Fruit fly (Drosophila melanogaster) whole organism, embryonic: ENCODE data around the gene CG14613.
A peak's percentile ranks its signal among the peaks of the same experiment; 100 is the strongest.

Source experiments
- Blimp-1 ChIP-seq: fragments of 200-800 bp; sonication (Bioruptor generic); optimal IDR thresholded peaks from 3 replicates; lab custom pipeline; 2018; ENCODE audit warnings: missing biosample characterization, missing genetic modification characterization, mild to moderate bottlenecking, moderate library complexity, missing genetic modification reagents
- CG10959 ChIP-seq: fragments of 200-800 bp; sonication (Bioruptor generic); IDR thresholded peaks from 2 replicates; pipeline ENCODE4 v1.3.6; 2022; ENCODE audit warnings: missing biosample characterization, missing genetic modification characterization
- CG11093 ChIP-seq: fragments of 200-800 bp; sonication (Bioruptor generic); IDR thresholded peaks from 3 replicates; pipeline ENCODE4 v1.3.6; 2022; ENCODE audit warnings: missing biosample characterization, missing genetic modification characterization
- CG12155 ChIP-seq: fragments of 200-800 bp; sonication (Bioruptor generic); optimal IDR thresholded peaks from 3 replicates; lab custom pipeline; 2016; ENCODE audit warnings: missing biosample characterization, missing genetic modification characterization
- CG12769 ChIP-seq: fragments of 200-800 bp; sonication (Bioruptor generic); optimal IDR thresholded peaks from 2 replicates; lab custom pipeline; 2019; ENCODE audit warnings: missing biosample characterization, mild to moderate bottlenecking, missing genetic modification characterization, moderate library complexity
- CG13287 ChIP-seq: fragments of 200-800 bp; sonication (Bioruptor generic); IDR thresholded peaks from 2 replicates; pipeline ENCODE4 v1.3.6; 2022; ENCODE audit warnings: missing biosample characterization, missing genetic modification characterization; ENCODE audit not compliant: partially characterized antibody
- CG14050 ChIP-seq: fragments of 200-800 bp; sonication (Bioruptor generic); IDR thresholded peaks from 3 replicates; pipeline ENCODE4 v1.3.6; 2022; ENCODE audit warnings: missing biosample characterization, missing genetic modification characterization
- CG15269 ChIP-seq: fragments of 200-800 bp; sonication (Bioruptor generic); optimal IDR thresholded peaks from 2 replicates; lab custom pipeline; 2018; ENCODE audit warnings: missing biosample characterization, mild to moderate bottlenecking, missing genetic modification characterization, moderate library complexity
- CG15601 ChIP-seq: fragments of 200-800 bp; sonication (Bioruptor generic); optimal IDR thresholded peaks from 3 replicates; lab custom pipeline; 2019; ENCODE audit warnings: missing biosample characterization, mild to moderate bottlenecking, missing genetic modification characterization, moderate library complexity
- CG1603 ChIP-seq: fragments of 200-800 bp; sonication (Bioruptor generic); optimal IDR thresholded peaks from 2 replicates; lab custom pipeline; 2019; ENCODE audit warnings: missing biosample characterization, mild to moderate bottlenecking, missing genetic modification characterization, moderate library complexity
- CG1647 ChIP-seq: fragments of 200-800 bp; sonication (Bioruptor generic); optimal IDR thresholded peaks from 3 replicates; lab custom pipeline; 2016; ENCODE audit warnings: missing biosample characterization, missing genetic modification characterization
- CG17385 ChIP-seq: fragments of 200-800 bp; sonication (Bioruptor generic); optimal IDR thresholded peaks from 3 replicates; lab custom pipeline; 2018; ENCODE audit warnings: missing biosample characterization, mild to moderate bottlenecking, missing genetic modification characterization
- CG34376 ChIP-seq: fragments of 200-800 bp; sonication (Bioruptor generic); optimal IDR thresholded peaks from 2 replicates; lab custom pipeline; 2018; ENCODE audit warnings: missing biosample characterization, mild to moderate bottlenecking, missing genetic modification characterization
- CG3726 ChIP-seq: fragments of 200-800 bp; sonication (Bioruptor generic); IDR thresholded peaks from 3 replicates; pipeline ENCODE4, ENCODE4 v1.3.6; 2022; ENCODE audit warnings: missing biosample characterization, missing genetic modification characterization
- CG4424 ChIP-seq: fragments of 200-800 bp; sonication (Bioruptor generic); optimal IDR thresholded peaks from 3 replicates; lab custom pipeline; 2016; ENCODE audit warnings: missing biosample characterization, missing genetic modification characterization
- CG6175 ChIP-seq: fragments of 200-800 bp; sonication (Bioruptor generic); IDR thresholded peaks from 3 replicates; pipeline ENCODE4 v1.3.6; 2022; ENCODE audit warnings: missing biosample characterization, missing genetic modification characterization
- CG6254 ChIP-seq: fragments of 200-800 bp; sonication (Bioruptor generic); optimal IDR thresholded peaks from 3 replicates; lab custom pipeline; 2017; ENCODE audit warnings: mild to moderate bottlenecking, missing biosample characterization, missing genetic modification reagents, missing genetic modification characterization
- CTCF ChIP-seq: fragments of 200-800 bp; sonication (Bioruptor generic); optimal IDR thresholded peaks from 2 replicates; lab custom pipeline; 2017; ENCODE audit warnings: missing biosample characterization, mild to moderate bottlenecking, missing genetic modification characterization, moderate library complexity
- Deaf1 ChIP-seq: fragments of 200-800 bp; optimal IDR thresholded peaks from 3 replicates; lab custom pipeline; 2019; ENCODE audit warnings: missing biosample characterization, mild to moderate bottlenecking, missing genetic modification characterization, moderate library complexity
- Dll ChIP-seq: fragments of 200-800 bp; sonication (Bioruptor generic); IDR thresholded peaks from 4 replicates; pipeline ENCODE4 v1.3.6; 2022; ENCODE audit warnings: missing biosample characterization, missing genetic modification characterization; ENCODE audit not compliant: partially characterized antibody
- Doc2 ChIP-seq: fragments of 200-800 bp; sonication (Bioruptor generic); IDR thresholded peaks from 2 replicates; pipeline ENCODE4 v1.3.6; 2022; ENCODE audit warnings: missing biosample characterization, missing genetic modification characterization
- Jarid2 ChIP-seq: fragments of 200-800 bp; sonication (Bioruptor generic); optimal IDR thresholded peaks from 3 replicates; lab custom pipeline; 2017; ENCODE audit warnings: mild to moderate bottlenecking, missing biosample characterization, missing genetic modification reagents, missing genetic modification characterization
- ase ChIP-seq: fragments of 200-800 bp; sonication (Bioruptor generic); IDR thresholded peaks from 3 replicates; pipeline ENCODE4 v1.3.6; 2022; ENCODE audit warnings: missing biosample characterization, missing genetic modification characterization
- ato ChIP-seq: fragments of 200-800 bp; sonication (Bioruptor generic); IDR thresholded peaks from 2 replicates; pipeline ENCODE4 v1.3.6; 2022; ENCODE audit warnings: missing biosample characterization, missing genetic modification characterization; ENCODE audit not compliant: partially characterized antibody
- bsh ChIP-seq, 2 experiments: fragments of 200-800 bp; sonication (Bioruptor generic); optimal IDR thresholded peaks; 2 replicates each; lab custom pipeline; 2017 to 2018; ENCODE audit warnings: mild to moderate bottlenecking in 2 of 2, missing biosample characterization in 2 of 2, missing genetic modification characterization in 2 of 2, moderate library complexity in 1 of 2
- cg ChIP-seq: fragments of 200-800 bp; sonication (Bioruptor generic); optimal IDR thresholded peaks from 3 replicates; lab custom pipeline; 2019; ENCODE audit warnings: missing biosample characterization, mild to moderate bottlenecking, missing genetic modification characterization, moderate library complexity
- chinmo ChIP-seq: fragments of 200-800 bp; sonication (Bioruptor generic); IDR thresholded peaks from 4 replicates; pipeline ENCODE4 v1.3.6; 2022; ENCODE audit warnings: missing biosample characterization, missing genetic modification characterization; ENCODE audit not compliant: partially characterized antibody
- ci ChIP-seq: fragments of 200-800 bp; sonication (Bioruptor generic); IDR thresholded peaks from 3 replicates; pipeline ENCODE4 v1.3.6; 2022; ENCODE audit warnings: missing biosample characterization, missing genetic modification characterization
- corto ChIP-seq: fragments of 200-800 bp; sonication (Bioruptor generic); optimal IDR thresholded peaks from 2 replicates; lab custom pipeline; 2016; ENCODE audit warnings: missing biosample characterization, mild to moderate bottlenecking, missing genetic modification characterization, moderate library complexity
- exex ChIP-seq: fragments of 200-800 bp; sonication (Bioruptor generic); optimal IDR thresholded peaks from 4 replicates; lab custom pipeline; 2018; ENCODE audit warnings: missing biosample characterization, mild to moderate bottlenecking, missing genetic modification characterization, moderate library complexity
- fd96Cb ChIP-seq: fragments of 200-800 bp; sonication (Bioruptor generic); optimal IDR thresholded peaks from 2 replicates; lab custom pipeline; 2018; ENCODE audit warnings: missing biosample characterization, mild to moderate bottlenecking, missing genetic modification characterization, moderate library complexity
- fru ChIP-seq: fragments of >200 bp; optimal IDR thresholded peaks from 2 replicates; lab custom pipeline; 2017
- ftz-f1 ChIP-seq: fragments of 200-800 bp; sonication (Bioruptor generic); optimal IDR thresholded peaks from 2 replicates; lab custom pipeline; 2016; ENCODE audit warnings: missing biosample characterization, missing genetic modification characterization
- gcm ChIP-seq: fragments of 200-800 bp; sonication (Bioruptor generic); optimal IDR thresholded peaks from 2 replicates; lab custom pipeline; 2019; ENCODE audit warnings: missing biosample characterization, mild to moderate bottlenecking, missing genetic modification characterization, moderate library complexity
- grau ChIP-seq: fragments of 200-800 bp; optimal IDR thresholded peaks from 3 replicates; lab custom pipeline; 2019; ENCODE audit warnings: missing biosample characterization, mild to moderate bottlenecking, missing genetic modification characterization, moderate library complexity
- hb ChIP-seq: fragments of 200-800 bp; sonication (Bioruptor generic); IDR thresholded peaks from 3 replicates; pipeline ENCODE4 v1.3.6; 2022; ENCODE audit warnings: missing biosample characterization, missing genetic modification characterization; ENCODE audit not compliant: partially characterized antibody
- lbe ChIP-seq: fragments of 200-800 bp; sonication (Bioruptor generic); optimal IDR thresholded peaks from 2 replicates; lab custom pipeline; 2016; ENCODE audit warnings: missing biosample characterization, mild to moderate bottlenecking, missing genetic modification characterization
- nerfin-2 ChIP-seq: fragments of 200-800 bp; sonication (Bioruptor generic); IDR thresholded peaks from 2 replicates; pipeline ENCODE4 v1.3.6; 2022; ENCODE audit warnings: missing biosample characterization, missing genetic modification characterization; ENCODE audit not compliant: partially characterized antibody
- oc ChIP-seq: fragments of 200-800 bp; sonication (Bioruptor generic); optimal IDR thresholded peaks from 2 replicates; lab custom pipeline; 2018; ENCODE audit warnings: missing biosample characterization, mild to moderate bottlenecking, missing genetic modification characterization, moderate library complexity
- sd ChIP-seq: fragments of 200-800 bp; sonication (Bioruptor generic); optimal IDR thresholded peaks from 3 replicates; lab custom pipeline; 2018; ENCODE audit warnings: missing biosample characterization, mild to moderate bottlenecking, missing genetic modification characterization, moderate library complexity
- sens ChIP-seq: fragments of 200-800 bp; sonication (Bioruptor generic); peaks from one replicate; lab custom pipeline; 2016; ENCODE audit warnings: missing biosample characterization, missing genetic modification characterization
- sisA ChIP-seq: fragments of 200-800 bp; sonication (Bioruptor generic); IDR thresholded peaks from 2 replicates; pipeline ENCODE4 v1.3.6; 2022; ENCODE audit warnings: missing biosample characterization, missing genetic modification characterization
- tna ChIP-seq: fragments of 200-800 bp; sonication (Bioruptor generic); IDR thresholded peaks from 2 replicates; pipeline ENCODE4 v1.3.6; 2022; ENCODE audit warnings: missing biosample characterization, missing genetic modification characterization; ENCODE audit not compliant: partially characterized antibody
- ttk ChIP-seq: fragments of 200-800 bp; sonication (Bioruptor generic); IDR thresholded peaks from 2 replicates; pipeline ENCODE4 v2.1.2; 2022; ENCODE audit warnings: missing biosample characterization, missing genetic modification characterization
- tup ChIP-seq: fragments of 200-800 bp; sonication (Bioruptor generic); optimal IDR thresholded peaks from 2 replicates; lab custom pipeline; 2016; ENCODE audit warnings: missing biosample characterization, mild to moderate bottlenecking, missing genetic modification characterization, moderate library complexity
- zf30C ChIP-seq: fragments of 200-800 bp; sonication (Bioruptor generic); optimal IDR thresholded peaks from 3 replicates; lab custom pipeline; 2018; ENCODE audit warnings: missing biosample characterization, mild to moderate bottlenecking, missing genetic modification characterization

The CG14613 gene

DNA sequence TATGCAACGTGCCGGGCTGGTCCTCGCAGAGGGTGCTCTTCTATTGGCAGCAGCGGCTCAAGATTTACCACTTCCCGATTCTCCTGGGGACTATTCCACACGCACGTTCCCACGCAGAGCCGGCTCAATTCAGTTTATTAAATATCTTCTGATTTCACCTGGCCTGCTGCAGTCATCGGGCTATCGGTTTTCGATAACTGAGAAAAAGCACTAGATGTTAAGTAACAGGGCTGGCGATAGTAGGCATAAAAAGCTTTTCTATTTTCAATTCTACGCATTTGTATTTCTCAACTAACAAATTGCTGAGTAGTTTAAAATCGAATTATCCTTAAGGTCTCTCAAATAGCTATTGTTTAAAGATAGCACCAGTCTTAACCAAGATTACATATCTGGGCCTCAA, at the start of gene CG14613 (continued):
- TF ChIP-seq CG10959 (GFP tag; lab: Robert Waterston, UW) (no peak), tup (GFP tag; lab: Kevin White, UChicago) (no peak), Dll (GFP tag; lab: Robert Waterston, UW) (0 out of 4 replicates have a peak, but pooled peaks have one; percentile 14), corto (GFP tag; lab: Kevin White, UChicago) (no peak)
- TF ChIP-seq, all 482 proteins: peak for 18

- TF ChIP-seq CG13287 (GFP tag; lab: Robert Waterston, UW) (peak; percentile 13; the same call in 1 of the 2 replicates), CG14050 (GFP tag; lab: Robert Waterston, UW) (no peak), oc (tag; lab: Kevin White, UChicago) (peak; percentile 41), CG15269 (tag; lab: Kevin White, UChicago) (peak; percentile 36), Deaf1 (tag; lab: Kevin White, UChicago) (peak; percentile 39), ci (GFP tag; lab: Robert Waterston, UW) (0 out of 3 replicates have a peak, but pooled peaks have one; percentile 1), chinmo (GFP tag; lab: Robert Waterston, UW) (0 out of 4 replicates have a peak, but pooled peaks have one; percentile 45), CG15601 (peak; percentile 97), sens (peak; percentile 48), ato (GFP tag; lab: Robert Waterston, UW) (no peak), Jarid2 (peak; percentile 42), gcm (GFP tag; lab: Kevin White, UChicago) (no peak), sd (tag; lab: Kevin White, UChicago) (peak; percentile 21)
Measured at dm6 chrX:22514948-22515347, 43.1 kb upstream of the CG14613 start, which contains the start of gene CG17600. Gene CG17600, plus strand, starts transcription at chrX:22515197.

DNA sequence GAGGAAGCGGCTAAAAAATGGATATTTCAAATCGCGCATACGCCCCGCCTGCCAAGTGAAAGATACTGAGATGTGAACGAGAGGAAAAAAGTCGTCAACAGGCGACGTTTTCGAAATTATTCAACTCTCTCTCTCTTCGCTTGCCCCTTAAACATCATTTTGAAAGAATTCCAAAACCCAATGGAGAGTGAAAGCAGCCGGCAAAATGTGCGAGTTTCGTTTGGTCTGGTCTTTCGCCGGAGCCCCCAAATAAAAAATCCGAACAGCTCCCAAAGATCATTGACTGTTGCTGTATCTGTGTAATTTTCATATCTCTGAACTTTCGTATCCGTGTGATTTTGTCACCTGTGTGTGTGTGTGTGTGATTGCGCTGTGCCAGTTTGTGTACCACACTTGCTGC, 40.2 kb upstream of the CG14613 start:
- TF ChIP-seq fru (lab: Kevin White, UChicago) (no peak), CG1647 (no peak), ci (GFP tag; lab: Robert Waterston, UW) (0 out of 3 replicates have a peak, but pooled peaks have one; percentile 9), CG17385 (no peak), bsh (GFP tag; optimal IDR thresholded peaks at IDR 0.05; lab: Kevin White, UChicago) (no peak), CG1603 (tag; lab: Kevin White, UChicago) (no peak), ftz-f1 (no peak), CG6175 (no peak), CG12769 (peak; percentile 25), cg (GFP tag; lab: Kevin White, UChicago) (peak; percentile 55), exex (tag; lab: Kevin White, UChicago) (no peak), Deaf1 (tag; lab: Kevin White, UChicago) (peak; percentile 6), Blimp-1 (GFP tag; lab: Kevin White, UChicago) (peak; percentile 86), CG15269 (tag; lab: Kevin White, UChicago) (no peak), sisA (GFP tag; lab: Robert Waterston, UW) (no peak)
- TF ChIP-seq, all 482 proteins: peak for 5

DNA sequence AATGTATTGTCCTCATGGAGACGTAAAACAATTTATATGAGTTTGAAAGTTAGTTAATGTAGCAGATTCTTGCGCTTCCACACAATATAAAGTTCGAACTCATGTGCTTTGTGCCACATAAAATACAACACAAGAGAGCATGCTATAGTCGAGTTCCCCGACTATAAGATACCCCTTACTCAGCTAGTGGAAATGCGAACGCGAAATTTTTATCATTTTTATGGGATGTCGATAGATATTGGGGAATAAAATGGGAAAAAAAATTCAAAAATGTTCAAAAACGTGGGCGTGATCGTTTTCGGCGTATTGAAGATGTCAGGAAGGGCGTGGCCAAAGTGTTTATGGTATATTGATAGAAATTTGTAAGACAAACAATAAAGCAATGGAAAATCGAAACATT, 39.0 kb upstream of the CG14613 start:
- no peak for TF ChIP-seq CG11093
- TF ChIP-seq grau (tag; lab: Kevin White, UChicago), result no peak
- TF ChIP-seq ase (GFP tag; lab: Robert Waterston, UW), result no peak
- TF ChIP-seq CG4424, result no peak
- no peak for TF ChIP-seq CTCF (GFP tag; lab: Kevin White, UChicago)
- peak; percentile 33; the same call in 1 of the 2 replicates for TF ChIP-seq tna (GFP tag; lab: Robert Waterston, UW)
- TF ChIP-seq CG3726 (GFP tag; lab: Robert Waterston, UW), result no peak
- TF ChIP-seq zf30C, result no peak
- no peak for TF ChIP-seq CG34376 (GFP tag; lab: Kevin White, UChicago)
- no peak for TF ChIP-seq CG6254 (GFP tag; lab: Kevin White, UChicago)
- TF ChIP-seq Doc2, result no peak
- TF ChIP-seq fd96Cb, result no peak
- TF ChIP-seq ttk (GFP tag; lab: Robert Waterston, UW), result no peak
- TF ChIP-seq hb (GFP tag; lab: Robert Waterston, UW), result peak; percentile 54; the same call in 1 of the 3 replicates
- TF ChIP-seq CG12155 (GFP tag; lab: Kevin White, UChicago), result no peak
- TF ChIP-seq lbe (GFP tag; lab: Kevin White, UChicago), result no peak
- TF ChIP-seq nerfin-2 (GFP tag; lab: Robert Waterston, UW), result peak; percentile 62
